Worm (Caenorhabditis elegans): ENCODE results near the gene cft-1.

DNA sequence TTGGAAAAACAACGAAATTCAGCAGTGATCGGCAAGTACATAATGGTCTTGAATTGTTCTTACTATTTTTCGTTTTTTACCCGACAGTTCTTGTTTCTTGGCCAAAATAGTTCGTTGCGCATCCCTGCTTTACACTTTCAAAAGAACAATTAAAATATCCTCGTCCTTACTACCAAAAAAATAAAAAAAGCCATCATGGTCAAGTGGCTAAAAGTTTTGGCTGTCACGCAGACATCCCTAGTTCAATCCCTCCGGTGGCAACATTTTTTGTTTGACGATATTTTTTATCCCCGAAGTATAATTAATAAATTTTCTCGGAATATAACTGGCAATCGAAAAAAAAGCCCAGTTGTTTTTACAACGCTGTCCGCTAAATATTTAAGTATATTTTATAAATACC lies 53.3 kb downstream of the cft-1 start:
- TF ChIP-seq nhr-76 (tag; optimal IDR thresholded peaks at IDR 0.05) (no peak), ZK337.2 (GFP tag; IDR thresholded peaks at IDR 0.05) (no peak), ama-1 (optimal IDR thresholded peaks at IDR 0.05) (no peak), F26F4.8 (GFP tag; conservative IDR thresholded peaks at IDR 0.05) (peak; percentile 76), lin-29 (GFP tag; IDR thresholded peaks at IDR 0.05) (no peak), nhr-77 (tag; optimal IDR thresholded peaks at IDR 0.05) (no peak), unc-39 (tag; optimal IDR thresholded peaks at IDR 0.05) (no peak), hif-1 (tag; optimal IDR thresholded peaks at IDR 0.05) (no peak)

Data from whole organism, L4 larva.